Fruit fly (Drosophila melanogaster) whole organism, embryonic: ENCODE data around the gene gfzf.

Source experiments
- Atf3 ChIP-seq: fragments of 200-800 bp; sonication (Bioruptor generic); optimal IDR thresholded peaks from 3 replicates; lab custom pipeline; 2016; ENCODE audit warnings: missing biosample characterization, missing genetic modification characterization
- CG10274 ChIP-seq: fragments of 200-800 bp; sonication (Bioruptor generic); optimal IDR thresholded peaks from 3 replicates; lab custom pipeline; 2017; ENCODE audit warnings: missing biosample characterization, mild to moderate bottlenecking, missing genetic modification characterization
- CG10431 ChIP-seq: fragments of 200-800 bp; sonication (Bioruptor generic); optimal IDR thresholded peaks from 3 replicates; lab custom pipeline; 2018; ENCODE audit warnings: missing biosample characterization, mild to moderate bottlenecking, missing genetic modification characterization
- CG10654 ChIP-seq: fragments of 200-800 bp; sonication (Bioruptor generic); optimal IDR thresholded peaks from 2 replicates; lab custom pipeline; 2016; ENCODE audit warnings: missing biosample characterization, missing genetic modification characterization
- CG14710 ChIP-seq: fragments of 200-800 bp; sonication (Bioruptor generic); optimal IDR thresholded peaks from 3 replicates; lab custom pipeline; 2019; ENCODE audit warnings: missing biosample characterization, mild to moderate bottlenecking, missing genetic modification characterization, moderate library complexity
- CG1602 ChIP-seq: fragments of 200-800 bp; sonication (Bioruptor generic); optimal IDR thresholded peaks from 3 replicates; lab custom pipeline; 2016; ENCODE audit warnings: missing biosample characterization, missing genetic modification characterization
- CG16813 ChIP-seq: fragments of 200-800 bp; sonication (Bioruptor generic); IDR thresholded peaks from 3 replicates; pipeline ENCODE4 v1.3.6; 2022; ENCODE audit warnings: missing biosample characterization, missing genetic modification characterization; ENCODE audit not compliant: partially characterized antibody
- CG1832 ChIP-seq: fragments of 200-800 bp; sonication (Bioruptor generic); optimal IDR thresholded peaks from 2 replicates; lab custom pipeline; 2017; ENCODE audit warnings: missing biosample characterization, mild to moderate bottlenecking, missing genetic modification characterization, inconsistent platforms
- CG18619 ChIP-seq: fragments of 200-800 bp; sonication (Bioruptor generic); optimal IDR thresholded peaks from 3 replicates; lab custom pipeline; 2017; ENCODE audit warnings: missing biosample characterization, mild to moderate bottlenecking, missing genetic modification characterization
- CG2120 ChIP-seq: fragments of 200-800 bp; sonication (Bioruptor generic); optimal IDR thresholded peaks from 3 replicates; lab custom pipeline; 2016; ENCODE audit warnings: missing biosample characterization, missing genetic modification characterization
- CG30020 ChIP-seq: fragments of 200-800 bp; optimal IDR thresholded peaks from 2 replicates; lab custom pipeline; 2019; ENCODE audit warnings: missing biosample characterization, mild to moderate bottlenecking, missing genetic modification characterization, moderate library complexity
- CG32532 ChIP-seq: fragments of 200-800 bp; sonication (Bioruptor generic); IDR thresholded peaks from 2 replicates; pipeline ENCODE4 v1.3.6; 2022; ENCODE audit warnings: missing biosample characterization, missing genetic modification characterization
- CG32772 ChIP-seq: fragments of 200-800 bp; sonication (Bioruptor generic); IDR thresholded peaks from 2 replicates; pipeline ENCODE4 v1.3.6; 2022; ENCODE audit warnings: missing biosample characterization, missing genetic modification characterization
- CG3281 ChIP-seq: fragments of 200-800 bp; sonication (Bioruptor generic); optimal IDR thresholded peaks from 3 replicates; lab custom pipeline; 2017; ENCODE audit warnings: missing biosample characterization, mild to moderate bottlenecking, missing genetic modification characterization
- CG7839 ChIP-seq: fragments of 200-800 bp; sonication (Bioruptor generic); optimal IDR thresholded peaks from 3 replicates; lab custom pipeline; 2018; ENCODE audit warnings: missing biosample characterization, mild to moderate bottlenecking, missing genetic modification characterization, moderate library complexity
- CG8089 ChIP-seq: fragments of 200-800 bp; sonication (Bioruptor generic); optimal IDR thresholded peaks from 3 replicates; lab custom pipeline; 2016; ENCODE audit warnings: missing biosample characterization, missing genetic modification characterization
- CG8290 ChIP-seq, 3 experiments: fragments of 200-800 bp; sonication (Bioruptor generic); optimal IDR thresholded peaks; 2 replicates each; lab custom pipeline; 2016 to 2019; ENCODE audit warnings: missing biosample characterization in 3 of 3, missing genetic modification characterization in 3 of 3, mild to moderate bottlenecking in 2 of 3, moderate library complexity in 1 of 3
- CG8388 ChIP-seq: fragments of 200-800 bp; sonication (Bioruptor generic); optimal IDR thresholded peaks from 2 replicates; lab custom pipeline; 2019; ENCODE audit warnings: missing biosample characterization, mild to moderate bottlenecking, missing genetic modification characterization, moderate library complexity
- CG8924 ChIP-seq: fragments of 200-800 bp; optimal IDR thresholded peaks from 3 replicates; lab custom pipeline; 2019; ENCODE audit warnings: missing biosample characterization, mild to moderate bottlenecking, missing genetic modification characterization, moderate library complexity
- CG9876 ChIP-seq: fragments of 200-800 bp; sonication (Bioruptor generic); optimal IDR thresholded peaks from 2 replicates; lab custom pipeline; 2016; ENCODE audit warnings: missing biosample characterization, missing genetic modification characterization
- CkIIα-i1 ChIP-seq: fragments of 200-800 bp; sonication (Bioruptor generic); IDR thresholded peaks from 2 replicates; pipeline ENCODE4 v1.3.6; 2022; ENCODE audit warnings: missing biosample characterization, missing genetic modification characterization
- D ChIP-seq, 2 experiments: fragments of 200-800 bp in 1 of 2; fragments of >200 bp in 1 of 2; sonication (Bioruptor generic) in 1 of 2; optimal IDR thresholded peaks; 2 replicates in 1 of 2; 3 replicates in 1 of 2; lab custom pipeline; 2017; ENCODE audit warnings: mild to moderate bottlenecking in 1 of 2, missing biosample characterization in 1 of 2, missing genetic modification characterization in 1 of 2, missing genetic modification reagents in 1 of 2
- Dll ChIP-seq: fragments of 200-800 bp; sonication (Bioruptor generic); IDR thresholded peaks from 4 replicates; pipeline ENCODE4 v1.3.6; 2022; ENCODE audit warnings: missing biosample characterization, missing genetic modification characterization; ENCODE audit not compliant: partially characterized antibody
- HmgD ChIP-seq: fragments of 200-800 bp; sonication (Bioruptor generic); optimal IDR thresholded peaks from 3 replicates; lab custom pipeline; 2016; ENCODE audit warnings: missing biosample characterization, missing genetic modification characterization
- Hmr ChIP-seq: fragments of 200-800 bp; sonication (Bioruptor generic); optimal IDR thresholded peaks from 3 replicates; lab custom pipeline; 2017; ENCODE audit warnings: mild to moderate bottlenecking, missing biosample characterization, missing genetic modification reagents, missing genetic modification characterization
- Oli ChIP-seq: fragments of 200-800 bp; sonication (Bioruptor generic); optimal IDR thresholded peaks from 2 replicates; lab custom pipeline; 2018; ENCODE audit warnings: missing biosample characterization, mild to moderate bottlenecking, missing genetic modification characterization, moderate library complexity
- Scr ChIP-seq: fragments of 200-800 bp; sonication (Bioruptor generic); IDR thresholded peaks from 2 replicates; pipeline ENCODE4 v1.3.6; 2022; ENCODE audit warnings: missing biosample characterization, missing genetic modification characterization; ENCODE audit not compliant: partially characterized antibody
- Six4 ChIP-seq: fragments of 200-800 bp; sonication (Bioruptor generic); optimal IDR thresholded peaks from 2 replicates; lab custom pipeline; 2016; ENCODE audit warnings: missing biosample characterization, missing genetic modification characterization
- Stat92E ChIP-seq, 3 experiments: fragments of >200 bp in 2 of 3; fragments of 200-800 bp in 1 of 3; sonication (Bioruptor generic) in 1 of 3; optimal IDR thresholded peaks; 2 replicates each; lab custom pipeline; 2017 to 2019; ENCODE audit warnings: missing biosample characterization in 3 of 3, missing genetic modification characterization in 3 of 3, mild to moderate bottlenecking in 1 of 3, moderate library complexity in 1 of 3
- Tbp ChIP-seq: fragments of >200 bp; optimal IDR thresholded peaks from 2 replicates; lab custom pipeline; 2018; ENCODE audit warnings: missing biosample characterization, missing genetic modification characterization
- Vsx1 ChIP-seq: fragments of 200-800 bp; sonication (Bioruptor generic); optimal IDR thresholded peaks from 2 replicates; lab custom pipeline; 2017; ENCODE audit warnings: missing biosample characterization, mild to moderate bottlenecking, missing genetic modification characterization, missing genetic modification reagents
- Xrp1 ChIP-seq: fragments of 200-800 bp; sonication (Bioruptor generic); IDR thresholded peaks from 2 replicates; pipeline ENCODE4 v1.3.6; 2022; ENCODE audit warnings: missing biosample characterization, missing genetic modification characterization
- ab ChIP-seq: fragments of 200-800 bp; sonication (Bioruptor generic); optimal IDR thresholded peaks from 2 replicates; lab custom pipeline; 2016; ENCODE audit warnings: missing biosample characterization, missing genetic modification characterization
- cas ChIP-seq: fragments of 200-800 bp; sonication (Bioruptor generic); IDR thresholded peaks from 2 replicates; pipeline ENCODE4 v1.3.6; 2022; ENCODE audit warnings: missing biosample characterization, missing genetic modification characterization
- chinmo ChIP-seq: fragments of 200-800 bp; sonication (Bioruptor generic); IDR thresholded peaks from 4 replicates; pipeline ENCODE4 v1.3.6; 2022; ENCODE audit warnings: missing biosample characterization, missing genetic modification characterization; ENCODE audit not compliant: partially characterized antibody
- ci ChIP-seq: fragments of 200-800 bp; sonication (Bioruptor generic); IDR thresholded peaks from 3 replicates; pipeline ENCODE4 v1.3.6; 2022; ENCODE audit warnings: missing biosample characterization, missing genetic modification characterization
- cwo ChIP-seq: fragments of 200-800 bp; sonication (Bioruptor generic); optimal IDR thresholded peaks from 3 replicates; lab custom pipeline; 2017; ENCODE audit warnings: missing biosample characterization, missing genetic modification characterization, mild to moderate bottlenecking, moderate library complexity, missing genetic modification reagents
- dan ChIP-seq: fragments of 200-800 bp; sonication (Bioruptor generic); IDR thresholded peaks from 2 replicates; pipeline ENCODE4 v1.3.6; 2022; ENCODE audit warnings: missing biosample characterization, missing genetic modification characterization
- ems ChIP-seq: fragments of 200-800 bp; sonication (Bioruptor generic); optimal IDR thresholded peaks from 3 replicates; lab custom pipeline; 2016; ENCODE audit warnings: missing biosample characterization, missing genetic modification characterization
- eve ChIP-seq, 2 experiments: fragments of >200 bp; optimal IDR thresholded peaks; 2 replicates each; lab custom pipeline; 2017; ENCODE audit warnings: missing biosample characterization in 2 of 2, missing genetic modification characterization in 2 of 2
- odd ChIP-seq: fragments of 200-800 bp; sonication (Bioruptor generic); optimal IDR thresholded peaks from 2 replicates; lab custom pipeline; 2017; ENCODE audit warnings: missing biosample characterization, mild to moderate bottlenecking, missing genetic modification characterization
- org-1 ChIP-seq: fragments of 200-800 bp; sonication (Bioruptor generic); optimal IDR thresholded peaks from 2 replicates; lab custom pipeline; 2017; ENCODE audit warnings: missing biosample characterization, missing genetic modification characterization
- p53 ChIP-seq: fragments of 200-800 bp; sonication (Bioruptor generic); optimal IDR thresholded peaks from 2 replicates; lab custom pipeline; 2016; ENCODE audit warnings: missing biosample characterization, missing genetic modification characterization
- pros ChIP-seq: fragments of 200-800 bp; sonication (Bioruptor generic); optimal IDR thresholded peaks from 3 replicates; lab custom pipeline; 2019; ENCODE audit warnings: missing biosample characterization, mild to moderate bottlenecking, missing genetic modification characterization, moderate library complexity
- psq ChIP-seq: fragments of 200-800 bp; sonication (Bioruptor generic); optimal IDR thresholded peaks from 2 replicates; lab custom pipeline; 2017; ENCODE audit warnings: missing biosample characterization, missing genetic modification characterization
- seq ChIP-seq: fragments of 200-800 bp; sonication (Bioruptor generic); IDR thresholded peaks from 2 replicates; pipeline ENCODE4 v1.3.6; 2022; ENCODE audit warnings: missing biosample characterization, missing genetic modification characterization
- slou ChIP-seq: fragments of 200-800 bp; sonication (Bioruptor generic); optimal IDR thresholded peaks from 3 replicates; lab custom pipeline; 2016; ENCODE audit warnings: missing biosample characterization, missing genetic modification characterization

Gene gfzf

DNA sequence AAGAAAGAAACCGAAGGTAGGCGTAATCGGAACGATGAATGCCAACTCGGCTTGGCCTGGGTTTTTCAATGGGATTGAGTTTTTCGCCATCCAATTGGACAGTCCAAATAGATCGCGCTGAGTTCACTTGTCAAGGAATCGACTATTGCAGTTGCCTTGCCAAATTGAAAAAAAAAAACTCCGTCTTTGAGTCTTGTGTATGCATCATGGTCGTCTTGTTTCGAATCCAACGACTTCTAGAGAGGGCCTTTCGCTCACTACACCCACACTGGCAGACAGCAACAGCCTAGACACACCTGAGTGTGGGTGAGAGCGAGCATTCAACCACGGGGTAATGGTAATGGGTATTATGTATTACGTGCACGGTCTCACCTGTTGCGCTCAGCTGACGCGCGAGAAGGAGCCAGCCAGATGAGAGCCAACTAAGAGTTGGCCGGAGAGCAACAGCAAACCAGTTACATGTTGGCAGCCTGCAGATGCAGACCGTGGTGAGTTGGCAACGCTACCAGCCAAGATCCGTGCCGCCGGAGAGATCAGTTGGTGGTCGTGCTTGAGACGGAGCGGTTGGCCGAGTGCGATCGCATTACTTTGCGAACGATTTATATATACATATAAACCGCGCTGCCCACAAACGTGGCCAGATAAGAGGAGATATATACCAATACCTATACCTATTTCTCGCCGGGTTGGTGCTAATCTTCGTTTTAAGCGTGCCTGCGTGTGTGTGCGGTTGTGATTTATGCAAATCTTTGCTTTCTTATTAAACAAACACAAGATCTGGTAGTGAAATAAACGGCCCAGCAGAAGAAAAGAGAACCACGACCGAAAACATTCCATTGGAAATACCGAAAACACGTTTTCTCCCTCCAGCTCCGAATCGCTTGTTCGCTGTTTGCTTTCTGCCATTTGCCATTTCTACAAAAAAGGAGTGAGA is 11.9 kb upstream of the gfzf start, which contains the start of gene sas (continued):
- TF ChIP-seq Hmr (GFP tag; lab: Kevin White, UChicago) (no peak), ems (GFP tag; lab: Kevin White, UChicago) (no peak), CG18619 (GFP tag; lab: Kevin White, UChicago) (no peak), D (optimal IDR thresholded peaks at IDR 0.05; lab: Kevin White, UChicago) (peak; percentile 17), D (GFP tag; optimal IDR thresholded peaks at IDR 0.05; lab: Kevin White, UChicago) (no peak), Oli (tag; lab: Kevin White, UChicago) (no peak), CG8290 (GFP tag; optimal IDR thresholded peaks at IDR 0.05; lab: Kevin White, UChicago) (no peak), CG8290 (tag; optimal IDR thresholded peaks at IDR 0.05; lab: Kevin White, UChicago) (peak in 1 of 2 experiments; percentile 36), CG1602 (GFP tag; lab: Kevin White, UChicago) (no peak), psq (no peak), CG10654 (GFP tag; lab: Kevin White, UChicago) (no peak), CG2120 (no peak), odd (no peak), ci (GFP tag; lab: Robert Waterston, UW) (peak; percentile 45; the same call in 1 of the 3 replicates), CG30020 (tag; lab: Kevin White, UChicago) (no peak), CG8388 (GFP tag; lab: Kevin White, UChicago) (no peak), Atf3 (GFP tag; lab: Kevin White, UChicago) (no peak), Tbp (GFP tag; lab: Kevin White, UChicago) (no peak), CG10274 (GFP tag; lab: Kevin White, UChicago) (no peak), chinmo (GFP tag; lab: Robert Waterston, UW) (peak; percentile 93), eve (GFP tag; optimal IDR thresholded peaks at IDR 0.05; lab: Kevin White, UChicago) (no peak), CG1832 (GFP tag; lab: Kevin White, UChicago) (no peak), CkIIα-i1 (GFP tag; lab: Robert Waterston, UW) (no peak), CG14710 (tag; lab: Kevin White, UChicago) (no peak), org-1 (GFP tag; lab: Kevin White, UChicago) (no peak), cwo (no peak), Xrp1 (no peak), Stat92E (GFP tag; optimal IDR thresholded peaks at IDR 0.05; lab: Kevin White, UChicago) (peak in 1 of 3 experiments; percentile 11), HmgD (GFP tag; lab: Kevin White, UChicago) (no peak), dan (GFP tag; lab: Robert Waterston, UW) (no peak), Dll (GFP tag; lab: Robert Waterston, UW) (peak; percentile 24; the same call in 1 of the 4 replicates), CG10431 (no peak), seq (peak; percentile 33; the same call in 1 of the 2 replicates), CG7839 (no peak), CG9876 (GFP tag; lab: Kevin White, UChicago) (no peak), CG16813 (GFP tag; lab: Robert Waterston, UW) (0 out of 3 replicates have a peak, but pooled peaks have one; percentile 7), Vsx1 (GFP tag; lab: Kevin White, UChicago) (no peak), CG8089 (GFP tag; lab: Kevin White, UChicago) (no peak), CG32532 (GFP tag; lab: Robert Waterston, UW) (peak; percentile 40; the same call in 1 of the 2 replicates), ab (GFP tag; lab: Kevin White, UChicago) (no peak), pros (GFP tag; lab: Kevin White, UChicago) (peak; percentile 60), CG3281 (no peak), cas (GFP tag; lab: Robert Waterston, UW) (peak; percentile 18; the same call in 1 of the 2 replicates), CG32772 (GFP tag; lab: Robert Waterston, UW) (no peak), Six4 (no peak), Scr (GFP tag; lab: Robert Waterston, UW) (no peak; the same call in 1 of the 2 replicates), slou (GFP tag; lab: Kevin White, UChicago) (no peak), CG8924 (peak; percentile 18), p53 (no peak)
